Worm (Caenorhabditis elegans) whole organism, L4 larva: Measurements from ENCODE around the gene pnn-1.

Source experiments
- F26F4.8 ChIP-seq: fragments of 200-800 bp; sonication (Bioruptor generic); conservative IDR thresholded peaks from 2 replicates; pipeline ENCODE4 v1.3.6; 2022; ENCODE audit warnings: missing genetic modification characterization, missing compliant biosample characterization
- F44E2.7 ChIP-seq: fragments of 200-800 bp; sonication (Bioruptor generic); IDR thresholded peaks from 2 replicates; pipeline ENCODE4 v2.1.2; 2022; ENCODE audit warnings: missing genetic modification characterization, missing compliant biosample characterization
- F49E8.2 ChIP-seq: sonication (generic microtip); optimal IDR thresholded peaks from 2 replicates; lab custom pipeline; 2016; ENCODE audit warnings: missing compliant biosample characterization, mild to moderate bottlenecking, missing genetic modification characterization, borderline replicate concordance
- R02D3.7 ChIP-seq: fragments of 150-350 bp; sonication (generic microtip); optimal IDR thresholded peaks from 3 replicates; lab custom pipeline; 2014; ENCODE audit warnings: missing biosample characterization, missing genetic modification characterization
- T20F7.1 ChIP-seq: fragments of 200-800 bp; sonication (Bioruptor generic); optimal IDR thresholded peaks from 2 replicates; lab custom pipeline; 2018; ENCODE audit warnings: mild to moderate bottlenecking, missing genetic modification characterization, missing compliant biosample characterization
- T26A8.4 ChIP-seq: fragments of 200-800 bp; sonication (Bioruptor generic); IDR thresholded peaks from 2 replicates; pipeline ENCODE4 v1.3.6; 2022; ENCODE audit warnings: missing genetic modification characterization, missing compliant biosample characterization
- Y5F2A.4 ChIP-seq: fragments of 200-800 bp; sonication (Bioruptor generic); optimal IDR thresholded peaks from 2 replicates; lab custom pipeline; 2018; ENCODE audit warnings: mild to moderate bottlenecking, missing genetic modification characterization, missing compliant biosample characterization
- Y75B8A.6 ChIP-seq: fragments of 200-800 bp; sonication (Bioruptor generic); IDR thresholded peaks from 2 replicates; pipeline ENCODE4 v1.3.6; 2022; ENCODE audit warnings: missing genetic modification reagents, missing genetic modification characterization, missing compliant biosample characterization
- aly-2 ChIP-seq: sonication (generic microtip); optimal IDR thresholded peaks from 2 replicates; lab custom pipeline; 2018; ENCODE audit warnings: missing biosample characterization, missing genetic modification characterization
- ama-1 ChIP-seq: fragments of 150-350 bp; optimal IDR thresholded peaks from 2 replicates; lab custom pipeline; 2014; ENCODE audit warnings: inconsistent platforms, mixed read lengths
- ceh-20 ChIP-seq: fragments of 200-800 bp; sonication (Bioruptor generic); IDR thresholded peaks from 2 replicates; pipeline ENCODE4 v1.3.6; 2022; ENCODE audit warnings: missing genetic modification reagents, missing genetic modification characterization, missing compliant biosample characterization
- ceh-32 ChIP-seq: sonication (generic microtip); optimal IDR thresholded peaks from 2 replicates; lab custom pipeline; 2016; ENCODE audit warnings: mild to moderate bottlenecking, missing genetic modification characterization, missing compliant biosample characterization; ENCODE audit not compliant: poor library complexity
- ceh-62 ChIP-seq: sonication (generic microtip); optimal IDR thresholded peaks from 2 replicates; lab custom pipeline; 2017; ENCODE audit warnings: missing biosample characterization, missing genetic modification characterization
- ceh-82 ChIP-seq: sonication (generic microtip); optimal IDR thresholded peaks from 2 replicates; lab custom pipeline; 2017; ENCODE audit warnings: missing biosample characterization, missing genetic modification characterization
- cey-2 ChIP-seq: sonication (generic microtip); optimal IDR thresholded peaks from 3 replicates; lab custom pipeline; 2017; ENCODE audit warnings: missing genetic modification characterization, mild to moderate bottlenecking, missing compliant biosample characterization, antibody characterized with exemption, borderline replicate concordance; ENCODE audit not compliant: insufficient read depth
- ctbp-1 ChIP-seq: fragments of 200-800 bp; sonication (Bioruptor generic); IDR thresholded peaks from 2 replicates; pipeline ENCODE4 v1.3.6; 2022; ENCODE audit warnings: missing genetic modification reagents, missing genetic modification characterization, missing compliant biosample characterization
- daf-12 ChIP-seq: fragments of 150-350 bp; optimal IDR thresholded peaks from 2 replicates; lab custom pipeline; 2014; ENCODE audit warnings: missing biosample characterization, missing genetic modification reagents, missing genetic modification characterization
- daf-16 ChIP-seq, 3 experiments: sonication (generic microtip); optimal IDR thresholded peaks; 2 replicates each; lab custom pipeline; 2016 to 2017; ENCODE audit warnings: missing genetic modification characterization in 3 of 3, missing genetic modification reagents in 3 of 3, mild to moderate bottlenecking in 2 of 3, missing compliant biosample characterization in 2 of 3, missing biosample characterization in 1 of 3, moderate library complexity in 1 of 3
- dpl-1 ChIP-seq: fragments of 150-350 bp; optimal IDR thresholded peaks from 2 replicates; lab custom pipeline; 2014; ENCODE audit warnings: missing biosample characterization, missing genetic modification reagents, missing genetic modification characterization
- duxl-1 ChIP-seq: sonication (generic microtip); optimal IDR thresholded peaks from 2 replicates; lab custom pipeline; 2016; ENCODE audit warnings: mild to moderate bottlenecking, missing genetic modification characterization, moderate library complexity, missing compliant biosample characterization; ENCODE audit not compliant: poor library complexity
- dve-1 ChIP-seq: sonication (generic microtip); optimal IDR thresholded peaks from 2 replicates; lab custom pipeline; 2017; ENCODE audit warnings: antibody characterized with exemption, mild to moderate bottlenecking, missing genetic modification characterization, missing compliant biosample characterization; ENCODE audit not compliant: insufficient read depth
- egl-43 ChIP-seq: fragments of 200-800 bp; sonication (Bioruptor generic); IDR thresholded peaks from 2 replicates; pipeline ENCODE4 v1.3.6; 2022; ENCODE audit warnings: missing genetic modification reagents, missing genetic modification characterization, missing compliant biosample characterization
- fkh-10 ChIP-seq: fragments of 150-350 bp; optimal IDR thresholded peaks from 2 replicates; lab custom pipeline; 2014; ENCODE audit warnings: missing biosample characterization, missing genetic modification reagents, missing genetic modification characterization
- fos-1 ChIP-seq: fragments of 150-350 bp; optimal IDR thresholded peaks from 2 replicates; lab custom pipeline; 2014; ENCODE audit warnings: missing biosample characterization, missing genetic modification characterization
- hif-1 ChIP-seq, 2 experiments: sonication (generic microtip); optimal IDR thresholded peaks; 2 replicates each; lab custom pipeline; 2016 to 2017; ENCODE audit warnings: missing compliant biosample characterization in 2 of 2, missing genetic modification characterization in 2 of 2, missing genetic modification reagents in 2 of 2, missing genotype in 2 of 2, mild to moderate bottlenecking in 1 of 2
- hmg-1.1 ChIP-seq: fragments of 200-800 bp; sonication (Bioruptor generic); IDR thresholded peaks from 2 replicates; pipeline ENCODE4 v1.3.6; 2022; ENCODE audit warnings: missing genetic modification reagents, missing genetic modification characterization, missing compliant biosample characterization
- jun-1 ChIP-seq: fragments of 150-350 bp; optimal IDR thresholded peaks from 2 replicates; lab custom pipeline; 2014; ENCODE audit warnings: missing biosample characterization, missing genetic modification reagents, missing genetic modification characterization
- lin-1 ChIP-seq: fragments of 200-800 bp; sonication (Bioruptor generic); IDR thresholded peaks from 2 replicates; pipeline ENCODE4 v1.3.6; 2022; ENCODE audit warnings: missing genetic modification reagents, missing genetic modification characterization, missing compliant biosample characterization
- lsy-2 ChIP-seq, 2 experiments: fragments of 150-350 bp in 1 of 2; sonication (generic microtip) in 1 of 2; optimal IDR thresholded peaks; 2 replicates each; lab custom pipeline; 2014 to 2017; ENCODE audit warnings: missing biosample characterization in 2 of 2, missing genetic modification characterization in 2 of 2
- madf-5 ChIP-seq, 2 experiments: fragments of 200-800 bp; sonication (Bioruptor generic); IDR thresholded peaks; 2 replicates each; pipeline ENCODE4 v1.3.6; 2022; ENCODE audit warnings: missing compliant biosample characterization in 2 of 2, missing genetic modification characterization in 2 of 2
- mes-2 ChIP-seq: sonication (generic microtip); optimal IDR thresholded peaks from 2 replicates; lab custom pipeline; 2016; ENCODE audit warnings: missing genotype, mild to moderate bottlenecking, missing genetic modification characterization, missing compliant biosample characterization; ENCODE audit not compliant: poor library complexity, severe bottlenecking
- mxl-3 ChIP-seq: fragments of 200-800 bp; sonication (Bioruptor generic); optimal IDR thresholded peaks from 2 replicates; lab custom pipeline; 2018; ENCODE audit warnings: mild to moderate bottlenecking, missing genetic modification characterization, missing compliant biosample characterization
- nhr-111 ChIP-seq: fragments of 200-800 bp; sonication (Bioruptor generic); optimal IDR thresholded peaks from 2 replicates; lab custom pipeline; 2018; ENCODE audit warnings: mild to moderate bottlenecking, missing genetic modification characterization, missing compliant biosample characterization
- nhr-237 ChIP-seq: sonication (generic microtip); optimal IDR thresholded peaks from 2 replicates; lab custom pipeline; 2017; ENCODE audit warnings: missing biosample characterization, missing genetic modification characterization
- nhr-25 ChIP-seq: sonication (generic microtip); optimal IDR thresholded peaks from 2 replicates; lab custom pipeline; 2017; ENCODE audit warnings: missing genetic modification characterization, mild to moderate bottlenecking, missing compliant biosample characterization, antibody characterized with exemption, moderate library complexity, borderline replicate concordance; ENCODE audit not compliant: insufficient read depth
- nhr-42 ChIP-seq: fragments of 200-800 bp; sonication (Bioruptor generic); IDR thresholded peaks from 2 replicates; pipeline ENCODE4 v1.3.6; 2022; ENCODE audit warnings: missing genetic modification characterization, missing compliant biosample characterization
- nhr-6 ChIP-seq: fragments of 150-350 bp; optimal IDR thresholded peaks from 2 replicates; lab custom pipeline; 2014; ENCODE audit warnings: missing biosample characterization, missing genetic modification characterization
- pqm-1 ChIP-seq: sonication (generic microtip); optimal IDR thresholded peaks from 2 replicates; lab custom pipeline; 2017; ENCODE audit warnings: missing biosample characterization, missing genetic modification characterization
- rbr-2 ChIP-seq: sonication (generic microtip); optimal IDR thresholded peaks from 2 replicates; lab custom pipeline; 2016; ENCODE audit warnings: missing genotype, missing genetic modification characterization, missing compliant biosample characterization
- sdz-12 ChIP-seq: fragments of 200-800 bp; sonication (Bioruptor generic); optimal IDR thresholded peaks from 2 replicates; lab custom pipeline; 2018; ENCODE audit warnings: mild to moderate bottlenecking, missing genetic modification characterization, missing compliant biosample characterization
- unc-62 ChIP-seq, 3 experiments: fragments of 150-350 bp in 1 of 3; sonication (generic microtip); optimal IDR thresholded peaks in 2 of 3; peaks in 1 of 3; 1 replicate in 1 of 3; 2 replicates in 2 of 3; lab custom pipeline; 2014 to 2017; ENCODE audit warnings: missing biosample characterization in 3 of 3, missing genetic modification characterization in 3 of 3, missing genetic modification reagents in 3 of 3, missing genotype in 1 of 3
- zip-11 ChIP-seq: fragments of 200-800 bp; sonication (Bioruptor generic); IDR thresholded peaks from 2 replicates; pipeline ENCODE4 v1.3.6; 2022; ENCODE audit warnings: missing genetic modification characterization, missing compliant biosample characterization
- ztf-7 ChIP-seq: fragments of 150-350 bp; optimal IDR thresholded peaks from 2 replicates; lab custom pipeline; 2014; ENCODE audit warnings: missing biosample characterization, missing genetic modification characterization

The pnn-1 gene

DNA sequence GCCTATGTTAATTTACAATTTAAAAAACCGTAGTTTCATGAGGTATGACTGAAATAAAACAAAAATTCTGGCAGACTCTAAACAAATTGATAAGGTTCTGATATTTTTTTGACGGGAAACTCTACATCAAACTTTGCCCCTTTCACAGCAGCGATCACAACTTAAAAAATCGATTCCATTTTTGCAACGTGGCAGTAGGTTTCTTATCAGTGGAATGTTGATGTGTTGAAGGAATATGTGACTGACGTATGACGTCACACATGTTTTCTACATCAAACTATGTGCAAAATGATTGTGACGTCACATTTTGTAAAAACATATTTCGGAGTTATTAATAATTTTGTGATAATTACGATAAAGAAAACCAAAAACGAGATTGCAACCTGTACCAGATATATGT lies 41.0 kb downstream of the pnn-1 start (continued):
- no peak for TF ChIP-seq cey-2 (tag; lab: Kevin White, UChicago)
- TF ChIP-seq Y75B8A.6 (GFP tag; lab: Robert Waterston, UW), result no peak
- TF ChIP-seq lsy-2 (tag; optimal IDR thresholded peaks at IDR 0.05; lab: Kevin White, UChicago), result peak in 1 of 2 experiments; percentile 15
- peak; percentile 2 for TF ChIP-seq mes-2 (tag; lab: Kevin White, UChicago)
- TF ChIP-seq lin-1, result no peak
- no peak for TF ChIP-seq mxl-3
- TF ChIP-seq T26A8.4 (GFP tag; lab: Robert Waterston, UW), result no peak
- TF ChIP-seq pqm-1 (tag; lab: Kevin White, UChicago), result peak; percentile 5
- peak; percentile 88 for TF ChIP-seq dve-1 (tag; lab: Kevin White, UChicago)
- no peak for TF ChIP-seq fkh-10 (GFP tag; lab: Kevin White, UChicago)
- no peak for TF ChIP-seq egl-43 (GFP tag; lab: Robert Waterston, UW)
- TF ChIP-seq hif-1 (tag; optimal IDR thresholded peaks at IDR 0.05; lab: Kevin White, UChicago), result no peak
- TF ChIP-seq aly-2, result no peak
- no peak for TF ChIP-seq F26F4.8 (GFP tag; lab: Robert Waterston, UW)
- TF ChIP-seq jun-1 (tag; lab: Kevin White, UChicago), result no peak
- no peak for TF ChIP-seq Y5F2A.4 (GFP tag; lab: Kevin White, UChicago)
- no peak for TF ChIP-seq ceh-82
- no peak for TF ChIP-seq sdz-12 (GFP tag; lab: Kevin White, UChicago)
- TF ChIP-seq daf-12 (tag; lab: Kevin White, UChicago), result no peak
- TF ChIP-seq dpl-1, result no peak
- TF ChIP-seq madf-5 (GFP tag; IDR thresholded peaks at IDR 0.05; lab: Robert Waterston, UW), result no peak
- TF ChIP-seq rbr-2 (tag; lab: Kevin White, UChicago), result no peak
- no peak for TF ChIP-seq nhr-42
- TF ChIP-seq F49E8.2, result no peak
- TF ChIP-seq nhr-111 (GFP tag; lab: Kevin White, UChicago), result no peak
- TF ChIP-seq zip-11 (GFP tag; lab: Robert Waterston, UW), result no peak
- TF ChIP-seq fos-1 (tag; lab: Kevin White, UChicago), result no peak
- no peak for TF ChIP-seq ceh-20
- peak in 1 of 2 experiments; percentile 53 for TF ChIP-seq daf-16 (GFP tag; optimal IDR thresholded peaks at IDR 0.05; lab: Kevin White, UChicago)
- peak; percentile 89 for TF ChIP-seq daf-16 (tag; optimal IDR thresholded peaks at IDR 0.05; lab: Kevin White, UChicago)
- TF ChIP-seq T20F7.1 (GFP tag; lab: Kevin White, UChicago), result peak; percentile 52

DNA sequence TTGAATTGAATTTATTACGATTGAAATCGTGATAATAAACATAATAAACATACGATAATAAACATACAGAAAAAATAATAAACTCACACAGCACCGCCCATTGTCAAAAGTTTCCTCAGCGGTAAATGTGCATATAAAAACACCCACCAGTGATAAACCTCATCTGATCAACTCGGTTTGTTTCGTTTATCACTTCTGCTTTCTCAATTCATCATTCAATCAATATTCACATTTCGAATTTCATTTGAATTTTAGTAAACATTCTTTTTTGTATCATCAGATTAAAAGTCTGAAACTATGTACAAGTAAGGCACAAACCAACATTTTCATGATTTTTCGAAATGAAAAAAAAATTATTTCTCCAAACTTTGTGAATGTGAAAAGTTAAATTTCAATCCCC lies 42.2 kb downstream of the pnn-1 start, which contains the start of gene try-10:
try-10 (minus strand) TSS at position 101 of the 400 bp plus-strand sequence.
- TF ChIP-seq R02D3.7 (no peak), nhr-237 (tag; lab: Kevin White, UChicago) (no peak), hmg-1.1 (GFP tag; lab: Robert Waterston, UW) (no peak), duxl-1 (tag; lab: Kevin White, UChicago) (no peak), jun-1 (tag; lab: Kevin White, UChicago) (no peak), ctbp-1 (GFP tag; lab: Robert Waterston, UW) (no peak), ama-1 (lab: Kevin White, UChicago) (no peak), ceh-32 (tag; lab: Kevin White, UChicago) (no peak), ztf-7 (tag; lab: Kevin White, UChicago) (no peak), dve-1 (tag; lab: Kevin White, UChicago) (no peak), ceh-62 (tag; lab: Kevin White, UChicago) (no peak), nhr-25 (tag; lab: Kevin White, UChicago) (no peak), daf-12 (tag; lab: Kevin White, UChicago) (no peak), unc-62 (GFP tag; optimal IDR thresholded peaks at IDR 0.05 in 1 of 2; lab: Kevin White, UChicago) (no peak), unc-62 (tag; optimal IDR thresholded peaks at IDR 0.05; lab: Kevin White, UChicago) (no peak), nhr-6 (tag; lab: Kevin White, UChicago) (no peak), F44E2.7 (GFP tag; lab: Robert Waterston, UW) (no peak)
- TF ChIP-seq, all 104 proteins: peak for 0
